Worm (Caenorhabditis elegans): ENCODE data around the gene F40G9.6.

The F40G9.6 gene

ce11 chrIII:179123-179592, at the start of gene F40G9.6:
Gene F40G9.6, plus strand, starts transcription at chrIII:179542.
- TF ChIP-seq W03F9.2 (tag; optimal IDR thresholded peaks at IDR 0.05) = no peak
- TF ChIP-seq him-1 (tag; optimal IDR thresholded peaks at IDR 0.05) = no peak
- no peak for TF ChIP-seq dao-5 (tag; optimal IDR thresholded peaks at IDR 0.05)

- TF ChIP-seq dao-5 (tag; optimal IDR thresholded peaks at IDR 0.05) = no peak
- no peak for TF ChIP-seq him-1 (tag; optimal IDR thresholded peaks at IDR 0.05)
- no peak for TF ChIP-seq W03F9.2 (tag; optimal IDR thresholded peaks at IDR 0.05)
These were observed 48.7 kb upstream of the F40G9.6 start, which contains the start of the genes nhr-280 and C29F9.2 for ce11 chrIII:130650-131049. Gene nhr-280, minus strand, starts transcription at chrIII:130750. Gene C29F9.2, plus strand, starts transcription at chrIII:130947.

- TF ChIP-seq dao-5 (tag; optimal IDR thresholded peaks at IDR 0.05) = no peak
- no peak for TF ChIP-seq W03F9.2 (tag; optimal IDR thresholded peaks at IDR 0.05)
- no peak for TF ChIP-seq him-1 (tag; optimal IDR thresholded peaks at IDR 0.05)
These were observed 47.7 kb upstream of the F40G9.6 start for ce11 chrIII:131627-132026.

- TF ChIP-seq him-1 (tag; optimal IDR thresholded peaks at IDR 0.05) = no peak
- TF ChIP-seq W03F9.2 (tag; optimal IDR thresholded peaks at IDR 0.05) = no peak
- TF ChIP-seq dao-5 (tag; optimal IDR thresholded peaks at IDR 0.05) = no peak
These were observed 47.2 kb upstream of the F40G9.6 start, which contains the start of gene pals-22 for ce11 chrIII:132118-132517. Gene pals-22, plus strand, starts transcription at chrIII:132418.

- TF ChIP-seq dao-5 (tag; optimal IDR thresholded peaks at IDR 0.05) (no peak), him-1 (tag; optimal IDR thresholded peaks at IDR 0.05) (no peak), W03F9.2 (tag; optimal IDR thresholded peaks at IDR 0.05) (no peak)
These were observed 45.1 kb upstream of the F40G9.6 start, which contains the start of gene pals-25 for ce11 chrIII:134194-134593. Gene pals-25, plus strand, starts transcription at chrIII:134494.

- TF ChIP-seq him-1 (tag; optimal IDR thresholded peaks at IDR 0.05) = no peak
- no peak for TF ChIP-seq dao-5 (tag; optimal IDR thresholded peaks at IDR 0.05)
- no peak for TF ChIP-seq W03F9.2 (tag; optimal IDR thresholded peaks at IDR 0.05)
These were observed 38.4 kb upstream of the F40G9.6 start, which contains the start of gene fbxb-81 for ce11 chrIII:140904-141303. Gene fbxb-81, minus strand, starts transcription at chrIII:141217.

ce11 chrIII:143121-143520, 36.2 kb upstream of the F40G9.6 start, which contains the start of gene fbxb-82:
Gene fbxb-82, minus strand, starts transcription at chrIII:143221.
- no peak for TF ChIP-seq dao-5 (tag; optimal IDR thresholded peaks at IDR 0.05)
- TF ChIP-seq him-1 (tag; optimal IDR thresholded peaks at IDR 0.05) = no peak
- TF ChIP-seq W03F9.2 (tag; optimal IDR thresholded peaks at IDR 0.05) = no peak

ce11 chrIII:145078-145477, 34.3 kb upstream of the F40G9.6 start, which contains the start of the genes T17A3.12 and fbxb-83:
Gene T17A3.12, minus strand, starts transcription at chrIII:145178.
Gene fbxb-83, minus strand, starts transcription at chrIII:145211.
- TF ChIP-seq dao-5 (tag; optimal IDR thresholded peaks at IDR 0.05) (no peak), him-1 (tag; optimal IDR thresholded peaks at IDR 0.05) (no peak), W03F9.2 (tag; optimal IDR thresholded peaks at IDR 0.05) (no peak)

- no peak for TF ChIP-seq dao-5 (tag; optimal IDR thresholded peaks at IDR 0.05)
- TF ChIP-seq him-1 (tag; optimal IDR thresholded peaks at IDR 0.05) = no peak
- no peak for TF ChIP-seq W03F9.2 (tag; optimal IDR thresholded peaks at IDR 0.05)
These were observed 33.0 kb upstream of the F40G9.6 start, which contains the start of gene fbxb-84 for ce11 chrIII:146369-146768. Gene fbxb-84, minus strand, starts transcription at chrIII:146469.

ce11 chrIII:147570-148076, 31.7 kb upstream of the F40G9.6 start, which contains the start of gene sqst-5:
Gene sqst-5, minus strand, starts transcription at chrIII:147620.
- TF ChIP-seq him-1 (tag; optimal IDR thresholded peaks at IDR 0.05) = no peak
- TF ChIP-seq dao-5 (tag; optimal IDR thresholded peaks at IDR 0.05) = no peak
- no peak for TF ChIP-seq W03F9.2 (tag; optimal IDR thresholded peaks at IDR 0.05)

ce11 chrIII:149132-149531, 30.2 kb upstream of the F40G9.6 start:
- TF ChIP-seq W03F9.2 (tag; optimal IDR thresholded peaks at IDR 0.05) (no peak), dao-5 (tag; optimal IDR thresholded peaks at IDR 0.05) (no peak), him-1 (tag; optimal IDR thresholded peaks at IDR 0.05) (no peak)

ce11 chrIII:151084-151483, 28.3 kb upstream of the F40G9.6 start:
- no peak for TF ChIP-seq W03F9.2 (tag; optimal IDR thresholded peaks at IDR 0.05)
- TF ChIP-seq him-1 (tag; optimal IDR thresholded peaks at IDR 0.05) = no peak
- TF ChIP-seq dao-5 (tag; optimal IDR thresholded peaks at IDR 0.05) = no peak

- TF ChIP-seq dao-5 (tag; optimal IDR thresholded peaks at IDR 0.05) (no peak), him-1 (tag; optimal IDR thresholded peaks at IDR 0.05) (no peak), W03F9.2 (tag; optimal IDR thresholded peaks at IDR 0.05) (no peak)
These were observed 25.2 kb upstream of the F40G9.6 start for ce11 chrIII:154168-154567.

ce11 chrIII:156645-157044, 22.7 kb upstream of the F40G9.6 start, which contains the start of the genes zig-13 and ver-1:
Gene zig-13, minus strand, starts transcription at chrIII:156745.
Gene ver-1, plus strand, starts transcription at chrIII:156824.
- TF ChIP-seq W03F9.2 (tag; optimal IDR thresholded peaks at IDR 0.05) (no peak), dao-5 (tag; optimal IDR thresholded peaks at IDR 0.05) (no peak), him-1 (tag; optimal IDR thresholded peaks at IDR 0.05) (no peak)
